Worm (Caenorhabditis elegans): ENCODE measurements around the gene F44A6.5.
A peak's percentile ranks its signal among the peaks of the same experiment; 100 is the strongest.

F44A6.5 gene

ce11 chrX:10188493-10188895, 30.2 kb downstream of the F44A6.5 start (continued):
- TF ChIP-seq ztf-18 (tag; optimal IDR thresholded peaks at IDR 0.05) (peak; percentile 44), snpc-4 (GFP tag; optimal IDR thresholded peaks at IDR 0.05) (peak; percentile 31), snpc-4 (tag; optimal IDR thresholded peaks at IDR 0.05) (peak in 3 of 4 experiments; percentile 8 to 53 (median 48)), ceh-27 (GFP tag; optimal IDR thresholded peaks at IDR 0.05) (peak; percentile 75), hmg-20 (GFP tag; IDR thresholded peaks at IDR 0.05) (no peak), sea-2 (GFP tag; IDR thresholded peaks at IDR 0.05) (no peak), fkh-3 (tag; optimal IDR thresholded peaks at IDR 0.05) (no peak), dpl-1 (GFP tag; optimal IDR thresholded peaks at IDR 0.05) (no peak), F37B4.10 (GFP tag; IDR thresholded peaks at IDR 0.05) (no peak), B0019.2 (GFP tag; conservative IDR thresholded peaks at IDR 0.05) (no peak), madf-10 (tag; optimal IDR thresholded peaks at IDR 0.05) (peak; percentile 38), chd-7 (tag; optimal IDR thresholded peaks at IDR 0.05) (peak; percentile 44), egl-18 (GFP tag; IDR thresholded peaks at IDR 0.05) (no peak), ztf-25 (GFP tag; IDR thresholded peaks at IDR 0.05) (no peak), sdz-38 (tag; optimal IDR thresholded peaks at IDR 0.05) (no peak), hlh-12 (tag; optimal IDR thresholded peaks at IDR 0.05) (no peak), tbp1 (GFP tag; optimal IDR thresholded peaks at IDR 0.05) (peak; percentile 42), Y56A3A.18 (GFP tag; IDR thresholded peaks at IDR 0.05) (no peak), attf-5 (GFP tag; optimal IDR thresholded peaks at IDR 0.05) (peak; percentile 59), snpc-1.1 (tag; optimal IDR thresholded peaks at IDR 0.05; ENCODE audit: insufficient read depth) (no peak), C17E4.6 (GFP tag; IDR thresholded peaks at IDR 0.05) (no peak), ekl-4 (GFP tag; IDR thresholded peaks at IDR 0.05) (0 out of 2 replicates have a peak, but pooled peaks have one; percentile 13), atf-7 (tag; optimal IDR thresholded peaks at IDR 0.05) (no peak), T26A5.8 (tag; optimal IDR thresholded peaks at IDR 0.05) (no peak), mes-4 (tag; optimal IDR thresholded peaks at IDR 0.05) (no peak), him-1 (tag; optimal IDR thresholded peaks at IDR 0.05) (no peak), F57C9.4 (tag; optimal IDR thresholded peaks at IDR 0.05) (no peak), rec-8 (tag; optimal IDR thresholded peaks at IDR 0.05) (no peak), F33H1.4 (GFP tag; IDR thresholded peaks at IDR 0.05) (no peak), ztf-28 (GFP tag; IDR thresholded peaks at IDR 0.05) (no peak), egrh-3 (GFP tag; IDR thresholded peaks at IDR 0.05) (peak; percentile 65), F22D6.2 (tag; optimal IDR thresholded peaks at IDR 0.05) (peak; percentile 50), unc-130 (GFP tag; optimal IDR thresholded peaks at IDR 0.05) (no peak), nfyb-1 (GFP tag; IDR thresholded peaks at IDR 0.05) (0 out of 2 replicates have a peak, but pooled peaks have one; percentile 48), rpc-1 (optimal IDR thresholded peaks at IDR 0.05) (no peak), rpc-1 (tag; optimal IDR thresholded peaks at IDR 0.05) (no peak), unc-62 (GFP tag; optimal IDR thresholded peaks at IDR 0.05) (no peak), Y53G8AR.9 (GFP tag; conservative IDR thresholded peaks at IDR 0.05) (no peak), F23B12.7 (tag; optimal IDR thresholded peaks at IDR 0.05; ENCODE audit: insufficient read depth) (no peak), nhr-80 (tag; optimal IDR thresholded peaks at IDR 0.05) (peak; percentile 83), zim-3 (tag; optimal IDR thresholded peaks at IDR 0.05) (peak; percentile 23), ZK185.1 (tag; optimal IDR thresholded peaks at IDR 0.05; ENCODE audit: poor library complexity, severe bottlenecking) (no peak), F57A8.1 (GFP tag; optimal IDR thresholded peaks at IDR 0.05) (no peak), let-607 (tag; optimal IDR thresholded peaks at IDR 0.05) (peak in 1 of 2 experiments; percentile 25), F55B11.4 (tag; optimal IDR thresholded peaks at IDR 0.05; ENCODE audit: borderline replicate concordance, insufficient read depth) (no peak), lin-54 (GFP tag; optimal IDR thresholded peaks at IDR 0.05) (peak; percentile 14), mel-28 (tag; optimal IDR thresholded peaks at IDR 0.05; ENCODE audit: borderline replicate concordance) (no peak), nhr-27 (tag; optimal IDR thresholded peaks at IDR 0.05) (no peak), dpff-1 (tag; optimal IDR thresholded peaks at IDR 0.05) (no peak), F52B5.7 (tag; optimal IDR thresholded peaks at IDR 0.05) (no peak)
